Worm (Caenorhabditis elegans): Measurements from ENCODE around the gene hot-7.

Gene hot-7

ce11 chrII:14250147-14250965, 39.1 kb downstream of the hot-7 start, which contains the start of gene hmg-1.1 (continued):
- no peak for TF ChIP-seq nhr-237 (tag; optimal IDR thresholded peaks at IDR 0.05)
- TF ChIP-seq zfp-3 (GFP tag; conservative IDR thresholded peaks at IDR 0.05): 0 out of 2 replicates have a peak, but pooled peaks have one; percentile 31
- no peak for TF ChIP-seq D1046.2 (GFP tag; IDR thresholded peaks at IDR 0.05)
- peak; percentile 58 for TF ChIP-seq nhr-102 (tag; optimal IDR thresholded peaks at IDR 0.05)
- peak; percentile 30; the same call in 1 of the 2 replicates for TF ChIP-seq mdt-29 (GFP tag; IDR thresholded peaks at IDR 0.05)
- TF ChIP-seq ceh-62 (tag; optimal IDR thresholded peaks at IDR 0.05): no peak
- TF ChIP-seq zfp-2 (tag; optimal IDR thresholded peaks at IDR 0.05): no peak
- TF ChIP-seq mep-1 (tag; optimal IDR thresholded peaks at IDR 0.05): peak; percentile 94
- TF ChIP-seq madf-5 (GFP tag; IDR thresholded peaks at IDR 0.05): 0 out of 4 replicates have a peak, but pooled peaks of 1 of the 2 experiments have one; percentile 9
- peak; percentile 40 for TF ChIP-seq ama-1 (optimal IDR thresholded peaks at IDR 0.05)
- TF ChIP-seq vab-7 (GFP tag; IDR thresholded peaks at IDR 0.05): 0 out of 2 replicates have a peak, but pooled peaks have one; percentile 42
- no peak for TF ChIP-seq attf-4 (tag; optimal IDR thresholded peaks at IDR 0.05)
- TF ChIP-seq lim-7 (GFP tag; IDR thresholded peaks at IDR 0.05): peak; percentile 30; the same call in 1 of the 2 replicates
- no peak for TF ChIP-seq Y5F2A.4 (GFP tag; optimal IDR thresholded peaks at IDR 0.05)
- peak; percentile 57; the same call in 1 of the 2 replicates for TF ChIP-seq lin-38 (GFP tag; IDR thresholded peaks at IDR 0.05)
- TF ChIP-seq hlh-30 (tag; optimal IDR thresholded peaks at IDR 0.05; ENCODE audit: insufficient read depth): peak; percentile 34
- TF ChIP-seq nhr-10 (tag; optimal IDR thresholded peaks at IDR 0.05): peak; percentile 44
- TF ChIP-seq fkh-10 (GFP tag; optimal IDR thresholded peaks at IDR 0.05): peak; percentile 25
- peak; percentile 35; the same call in 1 of the 2 replicates for TF ChIP-seq arid-1 (GFP tag; conservative IDR thresholded peaks at IDR 0.05)

ce11 chrII:14251400-14251940, 40.3 kb downstream of the hot-7 start:
- peak; percentile 88 for TF ChIP-seq T20F7.1 (GFP tag; optimal IDR thresholded peaks at IDR 0.05)
- peak; percentile 55; the same call in 1 of the 2 replicates for TF ChIP-seq vab-7 (GFP tag; IDR thresholded peaks at IDR 0.05)
- TF ChIP-seq daf-16 (GFP tag; optimal IDR thresholded peaks at IDR 0.05): peak; percentile 65 to 73
- TF ChIP-seq daf-16 (tag; optimal IDR thresholded peaks at IDR 0.05): peak; percentile 56
- TF ChIP-seq hlh-11 (tag; optimal IDR thresholded peaks at IDR 0.05): peak; percentile 99
- peak; percentile 59 for TF ChIP-seq Y5F2A.4 (GFP tag; optimal IDR thresholded peaks at IDR 0.05)
- TF ChIP-seq fkh-10 (GFP tag; optimal IDR thresholded peaks at IDR 0.05): peak; percentile 47
- TF ChIP-seq aha-1 (tag): peak; percentile 100
- TF ChIP-seq arid-1 (GFP tag; conservative IDR thresholded peaks at IDR 0.05): peak; percentile 83
- TF ChIP-seq ceh-20 (GFP tag; IDR thresholded peaks at IDR 0.05): peak; percentile 89
- peak; percentile 95 for TF ChIP-seq nhr-77 (tag; optimal IDR thresholded peaks at IDR 0.05)
- TF ChIP-seq lin-39 (tag; optimal IDR thresholded peaks at IDR 0.05): no peak
- TF ChIP-seq dmd-9 (GFP tag; IDR thresholded peaks at IDR 0.05): no peak
- TF ChIP-seq mep-1 (tag; optimal IDR thresholded peaks at IDR 0.05): peak; percentile 96
- peak; percentile 85 for TF ChIP-seq lin-38 (GFP tag; IDR thresholded peaks at IDR 0.05)
- TF ChIP-seq set-16 (GFP tag; IDR thresholded peaks at IDR 0.05): peak; percentile 90
- TF ChIP-seq nhr-11 (tag; optimal IDR thresholded peaks at IDR 0.05): peak; percentile 31
- TF ChIP-seq ceh-82 (tag; optimal IDR thresholded peaks at IDR 0.05): peak; percentile 26
- peak; percentile 92 for TF ChIP-seq nhr-42 (GFP tag; IDR thresholded peaks at IDR 0.05)
- no peak for TF ChIP-seq zag-1 (tag; optimal IDR thresholded peaks at IDR 0.05)
- peak; percentile 29 for TF ChIP-seq ceh-32 (tag; optimal IDR thresholded peaks at IDR 0.05; ENCODE audit: poor library complexity)
- 0 out of 2 replicates have a peak, but pooled peaks have one; percentile 13 for TF ChIP-seq D1046.2 (GFP tag; IDR thresholded peaks at IDR 0.05)
- peak; percentile 92 for TF ChIP-seq zfp-3 (GFP tag; conservative IDR thresholded peaks at IDR 0.05)
- TF ChIP-seq unc-62 (GFP tag; optimal IDR thresholded peaks at IDR 0.05 in 1 of 2): peak in 1 of 2 experiments; percentile 99
- peak; percentile 5 for TF ChIP-seq unc-62 (tag; optimal IDR thresholded peaks at IDR 0.05)
- TF ChIP-seq pqm-1 (tag; optimal IDR thresholded peaks at IDR 0.05): no peak
- peak; percentile 94 for TF ChIP-seq nhr-48 (tag; optimal IDR thresholded peaks at IDR 0.05)
- TF ChIP-seq daf-8 (GFP tag; IDR thresholded peaks at IDR 0.05): peak; percentile 29; the same call in 1 of the 2 replicates
- peak; percentile 63; the same call in 1 of the 2 replicates for TF ChIP-seq lin-1 (GFP tag; IDR thresholded peaks at IDR 0.05)
- TF ChIP-seq nhr-28 (tag; optimal IDR thresholded peaks at IDR 0.05): peak; percentile 85
- peak; percentile 64 for TF ChIP-seq fos-1 (tag; optimal IDR thresholded peaks at IDR 0.05)
- TF ChIP-seq F37D6.2 (tag; optimal IDR thresholded peaks at IDR 0.05): peak; percentile 90
- TF ChIP-seq Y105C5A.15 (GFP tag; IDR thresholded peaks at IDR 0.05): peak; percentile 85
- peak; percentile 66 for TF ChIP-seq F49E8.2 (tag; optimal IDR thresholded peaks at IDR 0.05; ENCODE audit: borderline replicate concordance)
- TF ChIP-seq madf-5 (GFP tag; IDR thresholded peaks at IDR 0.05): peak; percentile 27 to 48; a peak in 1 of 4 replicates
- no peak for TF ChIP-seq unc-39 (tag; optimal IDR thresholded peaks at IDR 0.05)
- TF ChIP-seq egl-27 (tag; optimal IDR thresholded peaks at IDR 0.05): no peak
